Fruit fly (Drosophila melanogaster) S2 (cell line): ENCODE data around the gene CG15286.

ENCODE experiments used
- CG8478 ChIP-seq: fragments of >200 bp; optimal IDR thresholded peaks from 2 replicates; lab custom pipeline; 2018
- CTCF ChIP-seq, 2 experiments: fragments of >200 bp; optimal IDR thresholded peaks; 2 replicates each; lab custom pipeline; 2018

DNA sequence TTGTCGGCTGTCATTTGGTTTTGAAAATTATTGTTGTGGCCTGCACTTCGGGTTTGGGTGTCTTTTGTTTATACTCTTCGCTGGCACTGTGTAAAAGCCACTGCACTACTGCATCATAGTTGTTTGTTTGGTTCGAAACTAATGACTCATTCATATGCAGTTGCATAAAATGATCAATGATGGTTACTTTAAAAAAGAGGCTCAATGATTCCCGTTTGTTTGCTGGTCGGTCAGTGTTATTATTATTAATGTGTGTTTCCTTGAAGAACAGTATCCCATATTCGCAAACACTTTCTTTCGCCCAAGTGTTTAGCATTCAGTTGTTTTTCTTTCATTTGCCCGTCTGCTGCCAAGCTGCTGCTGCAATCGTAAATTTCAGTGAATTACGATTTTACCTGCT, 50.4 kb downstream of the CG15286 start:
- TF ChIP-seq CG8478 (lab: Kevin White, UChicago) (no peak), CTCF (optimal IDR thresholded peaks at IDR 0.05; lab: Kevin White, UChicago) (no peak)
